Fruit fly (Drosophila melanogaster) whole organism, wandering third instar larva: Measurements from ENCODE around the gene CG2701.

Source experiments
- CrebA ChIP-seq: fragments of 200-800 bp; sonication (Bioruptor generic); optimal IDR thresholded peaks from 2 replicates; lab custom pipeline; 2016; ENCODE audit warnings: missing biosample characterization, mild to moderate bottlenecking, missing genetic modification characterization, borderline replicate concordance
- Dfd ChIP-seq: fragments of >200 bp; optimal IDR thresholded peaks from 2 replicates; lab custom pipeline; 2017; ENCODE audit warnings: missing biosample characterization, missing genetic modification characterization
- HLH106 ChIP-seq: fragments of 200-800 bp; optimal IDR thresholded peaks from 3 replicates; lab custom pipeline; 2019; ENCODE audit warnings: missing biosample characterization, mild to moderate bottlenecking, missing genetic modification characterization, moderate library complexity
- Hr78 ChIP-seq: fragments of >200 bp; optimal IDR thresholded peaks from 2 replicates; lab custom pipeline; 2017; ENCODE audit warnings: missing biosample characterization, missing genetic modification characterization
- Hr83 ChIP-seq: fragments of 200-300 bp; sonication (Bioruptor generic); optimal IDR thresholded peaks from 2 replicates; lab custom pipeline; 2016; ENCODE audit warnings: missing biosample characterization, mild to moderate bottlenecking, missing genetic modification characterization, moderate library complexity; ENCODE audit not compliant: poor library complexity, severe bottlenecking
- Jra ChIP-seq: sonication (Bioruptor generic); optimal IDR thresholded peaks from 2 replicates; lab custom pipeline; 2016; ENCODE audit warnings: missing biosample characterization, missing genetic modification characterization
- Vsx2 ChIP-seq: fragments of 200-300, 225-300 bp; sonication (Bioruptor generic); optimal IDR thresholded peaks from 2 replicates; lab custom pipeline; 2018; ENCODE audit warnings: missing biosample characterization, missing genetic modification characterization; ENCODE audit not compliant: partially characterized antibody
- br ChIP-seq: fragments of 200-800 bp; sonication (Bioruptor generic); optimal IDR thresholded peaks from 2 replicates; lab custom pipeline; 2016; ENCODE audit warnings: missing biosample characterization, missing genetic modification characterization
- brk ChIP-seq: fragments of 200-800 bp; sonication (Bioruptor generic); optimal IDR thresholded peaks from 2 replicates; lab custom pipeline; 2016; ENCODE audit warnings: missing biosample characterization, mild to moderate bottlenecking, missing genetic modification characterization
- dmrt93B ChIP-seq: fragments of 200-800 bp; sonication (Bioruptor generic); optimal IDR thresholded peaks from 2 replicates; lab custom pipeline; 2018; ENCODE audit warnings: missing biosample characterization, mild to moderate bottlenecking, missing genetic modification characterization
- ey ChIP-seq: fragments of 200-800 bp; sonication (Bioruptor generic); optimal IDR thresholded peaks from 2 replicates; lab custom pipeline; 2016; ENCODE audit warnings: missing biosample characterization, missing genetic modification characterization
- fru ChIP-seq: fragments of 200-800 bp; sonication (Bioruptor generic); optimal IDR thresholded peaks from 3 replicates; lab custom pipeline; 2016; ENCODE audit warnings: missing biosample characterization, mild to moderate bottlenecking, missing genetic modification characterization
- woc ChIP-seq: sonication (Bioruptor generic); optimal IDR thresholded peaks from 2 replicates; lab custom pipeline; 2016; ENCODE audit warnings: missing biosample characterization, mild to moderate bottlenecking, missing genetic modification characterization

dm6 chrX:2685022-2685421 is 35.1 kb downstream of the CG2701 start:
- TF ChIP-seq Hr83 (GFP tag; lab: Kevin White, UChicago) (no peak), Vsx2 (GFP tag; lab: Kevin White, UChicago) (no peak), HLH106 (tag; lab: Kevin White, UChicago) (no peak), CrebA (GFP tag; lab: Kevin White, UChicago) (no peak), br (GFP tag; lab: Kevin White, UChicago) (no peak), dmrt93B (GFP tag; lab: Kevin White, UChicago) (no peak), Jra (GFP tag; lab: Kevin White, UChicago) (no peak), Dfd (GFP tag; lab: Kevin White, UChicago) (no peak), fru (GFP tag; lab: Kevin White, UChicago) (no peak), woc (GFP tag; lab: Kevin White, UChicago) (no peak), brk (GFP tag; lab: Kevin White, UChicago) (no peak), Hr78 (GFP tag; lab: Kevin White, UChicago) (no peak), ey (GFP tag; lab: Kevin White, UChicago) (no peak)
